Worm (Caenorhabditis elegans) whole organism, L3 larva: Measurements from ENCODE around the gene Y67H2A.2.

Experiments used
- R02D3.7 ChIP-seq: fragments of 150-350 bp; optimal IDR thresholded peaks from 2 replicates; lab custom pipeline; 2014; ENCODE audit warnings: missing biosample characterization, missing genetic modification characterization
- ZK546.5 ChIP-seq: sonication (generic microtip); optimal IDR thresholded peaks from 2 replicates; lab custom pipeline; 2017; ENCODE audit warnings: missing biosample characterization, missing genetic modification characterization
- aly-2 ChIP-seq: fragments of 150-350 bp; optimal IDR thresholded peaks from 2 replicates; lab custom pipeline; 2014; ENCODE audit warnings: missing biosample characterization, missing genetic modification characterization
- ama-1 ChIP-seq: fragments of 150-350 bp; optimal IDR thresholded peaks from 2 replicates; lab custom pipeline; 2018
- ceh-16 ChIP-seq: sonication (generic microtip); optimal IDR thresholded peaks from 2 replicates; lab custom pipeline; 2017; ENCODE audit warnings: missing biosample characterization, missing genetic modification characterization
- ceh-28 ChIP-seq: fragments of 150-350 bp; optimal IDR thresholded peaks from 2 replicates; lab custom pipeline; 2014; ENCODE audit warnings: missing biosample characterization, missing genetic modification reagents, missing genetic modification characterization
- ceh-82 ChIP-seq: fragments of 150-350 bp; optimal IDR thresholded peaks from 2 replicates; lab custom pipeline; 2014; ENCODE audit warnings: missing biosample characterization, missing genetic modification characterization
- ceh-9 ChIP-seq: sonication (generic microtip); optimal IDR thresholded peaks from 2 replicates; lab custom pipeline; 2018; ENCODE audit warnings: missing biosample characterization, missing genetic modification characterization
- daf-12 ChIP-seq: fragments of 150-350 bp; optimal IDR thresholded peaks from 2 replicates; lab custom pipeline; 2014; ENCODE audit warnings: missing biosample characterization, missing genetic modification reagents, missing genetic modification characterization
- egl-27 ChIP-seq: sonication (generic microtip); optimal IDR thresholded peaks from 4 replicates; lab custom pipeline; 2017; ENCODE audit warnings: missing biosample characterization, missing genetic modification reagents, missing genetic modification characterization
- egl-5 ChIP-seq: fragments of 150-350 bp; optimal IDR thresholded peaks from 2 replicates; lab custom pipeline; 2017; ENCODE audit warnings: missing biosample characterization, missing genetic modification reagents, missing genetic modification characterization, inconsistent platforms
- elt-1 ChIP-seq: fragments of 150-350 bp; optimal IDR thresholded peaks from 2 replicates; lab custom pipeline; 2014; ENCODE audit warnings: missing biosample characterization, missing genetic modification characterization
- elt-2 ChIP-seq: sonication (generic microtip); optimal IDR thresholded peaks from 2 replicates; lab custom pipeline; 2016; ENCODE audit warnings: missing genetic modification reagents, mild to moderate bottlenecking, missing genetic modification characterization, missing compliant biosample characterization
- elt-3 ChIP-seq, 3 experiments: fragments of 150-350 bp in 1 of 3; sonication (generic microtip) in 2 of 3; optimal IDR thresholded peaks; 2 replicates in 2 of 3; 4 replicates in 1 of 3; lab custom pipeline; 2014 to 2017; ENCODE audit warnings: missing biosample characterization in 3 of 3, missing genetic modification characterization in 3 of 3
- fkh-10 ChIP-seq: sonication (generic microtip); optimal IDR thresholded peaks from 2 replicates; lab custom pipeline; 2017; ENCODE audit warnings: missing biosample characterization, missing genetic modification reagents, missing genetic modification characterization
- fos-1 ChIP-seq: fragments of 150-350 bp; optimal IDR thresholded peaks from 2 replicates; lab custom pipeline; 2014; ENCODE audit warnings: missing biosample characterization, missing genetic modification characterization
- hmg-11 ChIP-seq: sonication (generic microtip); optimal IDR thresholded peaks from 2 replicates; lab custom pipeline; 2016; ENCODE audit warnings: missing genetic modification characterization, missing compliant biosample characterization
- jun-1 ChIP-seq: fragments of 150-350 bp; optimal IDR thresholded peaks from 2 replicates; lab custom pipeline; 2014; ENCODE audit warnings: missing biosample characterization, missing genetic modification reagents, missing genetic modification characterization
- lin-15B ChIP-seq: fragments of 150-350 bp; optimal IDR thresholded peaks from 2 replicates; lab custom pipeline; 2014; ENCODE audit warnings: missing biosample characterization, missing genetic modification characterization
- lin-39 ChIP-seq: fragments of 150-350 bp; optimal IDR thresholded peaks from 2 replicates; lab custom pipeline; 2018; ENCODE audit warnings: missing biosample characterization, missing genetic modification reagents, missing genetic modification characterization
- mdl-1 ChIP-seq: fragments of 150-350 bp; optimal IDR thresholded peaks from 2 replicates; lab custom pipeline; 2014; ENCODE audit warnings: missing biosample characterization, missing genetic modification characterization
- mml-1 ChIP-seq: fragments of 150-350 bp; sonication (generic microtip); optimal IDR thresholded peaks from 3 replicates; lab custom pipeline; 2014; ENCODE audit warnings: missing biosample characterization, missing genetic modification characterization
- nfya-1 ChIP-seq: sonication (generic microtip); optimal IDR thresholded peaks from 2 replicates; lab custom pipeline; 2017; ENCODE audit warnings: missing genetic modification characterization, mild to moderate bottlenecking, missing compliant biosample characterization, antibody characterized with exemption, moderate library complexity; ENCODE audit not compliant: insufficient read depth
- nhr-12 ChIP-seq: fragments of 150-350 bp; optimal IDR thresholded peaks from 2 replicates; lab custom pipeline; 2014; ENCODE audit warnings: missing biosample characterization, missing genetic modification characterization
- nhr-23 ChIP-seq: fragments of 150-350 bp; optimal IDR thresholded peaks from 2 replicates; lab custom pipeline; 2014; ENCODE audit warnings: missing biosample characterization, missing genetic modification reagents, missing genetic modification characterization
- nhr-237 ChIP-seq: fragments of 150-350 bp; optimal IDR thresholded peaks from 2 replicates; lab custom pipeline; 2014; ENCODE audit warnings: missing biosample characterization, missing genetic modification characterization
- nhr-67 ChIP-seq: fragments of 150-350 bp; optimal IDR thresholded peaks from 2 replicates; lab custom pipeline; 2014; ENCODE audit warnings: missing biosample characterization, missing genetic modification characterization
- nhr-76 ChIP-seq: fragments of 150-350 bp; sonication (generic microtip); optimal IDR thresholded peaks from 5 replicates; lab custom pipeline; 2014; ENCODE audit warnings: missing biosample characterization, missing genetic modification characterization
- nhr-77 ChIP-seq: fragments of 150-350 bp; optimal IDR thresholded peaks from 2 replicates; lab custom pipeline; 2014; ENCODE audit warnings: missing biosample characterization, missing genetic modification characterization
- pha-4 ChIP-seq: fragments of 150-350 bp; optimal IDR thresholded peaks from 2 replicates; lab custom pipeline; 2014; ENCODE audit warnings: missing biosample characterization, missing genetic modification reagents, missing genetic modification characterization
- pqm-1 ChIP-seq: fragments of 150-350 bp; optimal IDR thresholded peaks from 2 replicates; lab custom pipeline; 2017; ENCODE audit warnings: missing biosample characterization, missing genetic modification characterization, inconsistent platforms
- sea-2 ChIP-seq: fragments of 150-350 bp; sonication (generic microtip); optimal IDR thresholded peaks from 4 replicates; lab custom pipeline; 2014; ENCODE audit warnings: missing biosample characterization, missing genetic modification reagents, missing genetic modification characterization
- tbx-2 ChIP-seq: sonication (generic microtip); optimal IDR thresholded peaks from 2 replicates; lab custom pipeline; 2016; ENCODE audit warnings: mild to moderate bottlenecking, missing genetic modification characterization, missing compliant biosample characterization
- unc-39 ChIP-seq: sonication (generic microtip); optimal IDR thresholded peaks from 4 replicates; lab custom pipeline; 2017; ENCODE audit warnings: missing biosample characterization, missing genetic modification characterization
- zag-1 ChIP-seq: fragments of 150-350 bp; optimal IDR thresholded peaks from 2 replicates; lab custom pipeline; 2014; ENCODE audit warnings: missing biosample characterization, missing genetic modification characterization
- ztf-11 ChIP-seq: fragments of 150-350 bp; optimal IDR thresholded peaks from 2 replicates; lab custom pipeline; 2014; ENCODE audit warnings: missing biosample characterization, missing genetic modification characterization

Y67H2A.2 gene

DNA sequence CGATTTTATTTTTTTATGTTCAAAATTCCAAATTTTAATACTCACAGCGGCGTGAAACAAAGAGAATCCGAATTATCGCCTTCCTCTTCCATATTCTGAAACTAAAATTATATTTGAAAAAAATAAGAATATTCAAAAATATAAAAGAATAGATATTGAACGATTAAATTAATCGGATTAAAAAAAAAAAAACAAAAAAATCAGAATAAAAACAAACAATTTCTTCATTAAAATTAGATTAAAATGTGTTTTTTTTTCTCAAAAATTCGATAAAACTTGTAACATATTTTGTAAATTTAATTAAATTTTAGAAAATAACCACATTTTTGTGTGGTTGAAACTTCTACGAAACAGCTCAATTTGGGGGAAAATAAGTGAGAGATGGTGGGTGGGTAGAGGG is 14.8 kb downstream of the Y67H2A.2 start, which contains the start of gene cpsf-3:
cpsf-3 (minus strand) TSS at position 101 of the 400 bp plus-strand sequence.
- TF ChIP-seq mdl-1 (no peak), egl-5 (tag; lab: Kevin White, UChicago) (no peak), mml-1 (tag; lab: Kevin White, UChicago) (no peak), pha-4 (tag; lab: Kevin White, UChicago) (no peak), nhr-77 (tag; lab: Kevin White, UChicago) (no peak), ztf-11 (no peak), nhr-12 (tag; lab: Kevin White, UChicago) (no peak), nhr-23 (tag; lab: Kevin White, UChicago) (no peak), nhr-76 (tag; lab: Kevin White, UChicago) (no peak), ZK546.5 (tag; lab: Kevin White, UChicago) (no peak)

DNA sequence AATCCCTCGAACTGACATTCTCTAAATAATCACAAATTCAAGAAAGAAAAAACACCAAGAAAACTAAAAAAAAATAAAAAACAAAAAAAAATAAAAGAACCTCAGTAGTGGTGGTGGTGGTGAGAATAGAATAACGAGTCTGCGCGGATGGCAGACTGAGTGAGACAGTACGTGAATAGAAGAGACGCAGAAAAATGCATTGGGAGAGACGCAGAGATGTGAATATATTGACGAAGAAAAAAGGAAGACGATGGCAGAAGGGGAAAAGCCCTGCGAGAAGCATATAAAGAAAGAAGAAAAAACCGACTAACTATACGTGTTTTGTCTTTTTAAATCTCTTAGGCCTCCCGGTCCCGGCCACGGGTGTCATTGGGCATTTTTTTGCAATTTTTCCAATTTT is 25.1 kb downstream of the Y67H2A.2 start, which contains the start of gene unc-26:
unc-26 (minus strand) TSS at position 23 of the 400 bp plus-strand sequence.
- TF ChIP-seq lin-15B (tag; lab: Kevin White, UChicago) (peak; percentile 17), nfya-1 (tag; lab: Kevin White, UChicago) (peak; percentile 80), egl-5 (tag; lab: Kevin White, UChicago) (peak; percentile 71), lin-39 (tag; lab: Kevin White, UChicago) (peak; percentile 22), nhr-237 (tag; lab: Kevin White, UChicago) (no peak), hmg-11 (tag; lab: Kevin White, UChicago) (peak; percentile 86)

DNA sequence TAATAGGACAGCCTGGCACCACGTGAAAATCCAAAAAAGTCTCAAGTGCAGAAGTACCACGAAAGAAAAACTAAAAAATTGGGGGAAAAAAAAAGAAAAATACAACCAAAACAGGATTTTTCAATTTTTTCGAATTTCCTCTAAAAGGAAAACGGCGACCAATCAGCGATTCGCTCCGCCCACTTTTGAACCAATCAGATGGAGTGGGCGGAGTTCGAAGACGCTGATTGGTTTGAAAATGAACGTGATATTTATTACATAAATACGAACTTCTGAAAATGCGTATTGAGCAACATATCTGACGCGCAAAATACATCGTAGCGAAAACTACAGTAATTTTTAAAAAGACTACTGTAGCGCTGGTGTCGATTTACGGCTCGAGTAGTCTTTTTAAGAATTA is 29.2 kb downstream of the Y67H2A.2 start:
- TF ChIP-seq ztf-11 (no peak), R02D3.7 (tag; lab: Kevin White, UChicago) (no peak), nfya-1 (tag; lab: Kevin White, UChicago) (peak; percentile 57), unc-39 (tag; lab: Kevin White, UChicago) (no peak)

DNA sequence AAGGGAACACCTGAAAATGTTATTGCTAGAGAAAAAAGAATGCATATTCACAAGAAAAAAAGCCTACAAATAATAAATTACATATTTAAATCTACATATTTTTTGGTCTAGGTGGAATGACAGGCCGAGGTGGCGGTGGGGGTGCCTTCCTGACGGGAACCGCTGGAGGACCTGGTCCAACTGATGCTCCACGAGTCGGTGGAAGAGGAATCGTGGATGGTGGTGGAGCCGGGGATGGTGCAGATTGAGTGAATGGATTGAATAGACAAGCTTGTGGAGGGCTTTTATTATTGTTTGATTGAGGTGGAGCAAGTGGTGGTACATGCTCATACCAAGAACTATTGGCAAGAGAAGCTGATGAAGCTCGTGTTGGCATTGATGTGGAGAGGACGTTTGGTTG is 35.8 kb downstream of the Y67H2A.2 start:
- TF ChIP-seq ama-1 (lab: Kevin White, UChicago) (no peak), elt-3 (tag; optimal IDR thresholded peaks at IDR 0.05; lab: Kevin White, UChicago) (no peak), nfya-1 (tag; lab: Kevin White, UChicago) (no peak), fkh-10 (GFP tag; lab: Kevin White, UChicago) (no peak), nhr-23 (tag; lab: Kevin White, UChicago) (no peak), nhr-76 (tag; lab: Kevin White, UChicago) (no peak), pha-4 (tag; lab: Kevin White, UChicago) (no peak), ceh-16 (tag; lab: Kevin White, UChicago) (no peak), ceh-82 (no peak), ZK546.5 (tag; lab: Kevin White, UChicago) (no peak), sea-2 (GFP tag; lab: Kevin White, UChicago) (no peak), fos-1 (tag; lab: Kevin White, UChicago) (no peak), elt-1 (tag; lab: Kevin White, UChicago) (no peak)

DNA sequence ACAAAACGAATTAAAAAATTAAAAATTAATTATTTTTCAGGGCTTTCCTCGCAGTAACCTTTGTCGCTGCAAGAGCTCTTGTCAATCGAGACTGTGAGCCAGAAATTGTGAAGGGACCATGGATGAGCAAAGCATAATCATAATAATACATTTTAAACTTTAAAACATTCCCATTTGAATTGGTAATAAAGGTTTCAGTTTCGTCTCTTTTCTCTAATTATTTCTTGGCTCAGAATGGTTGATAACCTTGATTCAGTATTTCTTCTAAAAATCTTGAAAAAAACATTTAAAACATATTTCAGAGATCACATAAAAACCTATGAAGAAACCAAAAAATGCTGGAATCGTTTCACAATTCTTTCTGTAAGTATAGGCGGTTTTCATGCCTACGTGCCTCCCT is 38.7 kb downstream of the Y67H2A.2 start, which contains the start of gene JC8.16:
JC8.16 (plus strand) TSS at position 301 of the 400 bp plus-strand sequence.
- TF ChIP-seq daf-12 (tag; lab: Kevin White, UChicago): no peak
- no peak for TF ChIP-seq tbx-2 (tag; lab: Kevin White, UChicago)
- TF ChIP-seq nhr-12 (tag; lab: Kevin White, UChicago): no peak
- TF ChIP-seq ztf-11: no peak

DNA sequence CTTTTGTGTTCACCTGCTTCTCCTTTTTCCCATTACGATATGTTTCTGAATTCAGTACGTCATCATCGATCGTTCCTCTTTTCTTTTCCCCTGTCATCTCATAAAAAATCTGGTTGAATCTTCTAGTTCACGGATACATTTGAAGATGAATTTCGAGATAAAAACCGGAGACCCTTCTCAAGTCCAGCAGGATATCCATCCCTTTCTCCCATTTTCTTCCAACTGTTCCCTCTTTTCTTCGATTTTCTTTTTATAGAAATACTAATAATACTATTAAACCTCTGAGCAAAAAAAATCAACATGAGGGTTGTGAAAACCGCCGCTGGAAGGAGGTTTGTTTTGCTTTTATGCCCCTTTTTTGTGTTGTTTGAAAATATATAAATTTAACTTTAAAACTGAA is 41.7 kb downstream of the Y67H2A.2 start, which contains the start of gene bus-12:
bus-12 (plus strand) TSS at position 301 of the 400 bp plus-strand sequence.
- TF ChIP-seq R02D3.7 (tag; lab: Kevin White, UChicago) (no peak), elt-1 (tag; lab: Kevin White, UChicago) (no peak), nhr-76 (tag; lab: Kevin White, UChicago) (no peak), sea-2 (GFP tag; lab: Kevin White, UChicago) (no peak)

DNA sequence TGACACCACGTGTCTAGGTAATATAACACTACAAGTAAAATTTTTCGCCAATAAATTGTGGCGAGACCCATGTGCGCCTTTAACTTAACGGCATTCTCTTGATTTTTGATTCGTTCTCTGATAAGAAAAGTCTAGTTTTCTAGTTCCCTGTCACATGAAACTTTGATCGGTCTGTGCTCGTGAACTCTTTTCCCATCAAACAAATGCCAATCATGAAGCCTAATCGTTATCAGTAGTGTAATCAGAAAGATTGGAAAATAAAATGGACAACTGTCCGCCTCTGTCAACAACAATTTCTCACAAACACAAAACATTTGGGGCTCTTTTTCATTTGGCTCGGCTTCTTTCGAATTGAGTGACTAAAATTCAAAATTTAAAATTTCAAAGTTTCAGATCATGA is 43.8 kb downstream of the Y67H2A.2 start, which contains the start of gene ttr-45:
ttr-45 (plus strand) TSS at position 385 of the 400 bp plus-strand sequence.
- TF ChIP-seq lin-39 (tag; lab: Kevin White, UChicago) (peak; percentile 5), ceh-9 (no peak), egl-27 (tag; lab: Kevin White, UChicago) (no peak), pha-4 (tag; lab: Kevin White, UChicago) (peak; percentile 52), ceh-28 (tag; lab: Kevin White, UChicago) (no peak), elt-1 (tag; lab: Kevin White, UChicago) (no peak), egl-5 (tag; lab: Kevin White, UChicago) (peak; percentile 73), pqm-1 (tag; lab: Kevin White, UChicago) (peak; percentile 92), ama-1 (lab: Kevin White, UChicago) (no peak), nhr-67 (tag; lab: Kevin White, UChicago) (no peak), elt-2 (peak; percentile 98), jun-1 (tag; lab: Kevin White, UChicago) (peak; percentile 61), zag-1 (tag; lab: Kevin White, UChicago) (no peak), nfya-1 (tag; lab: Kevin White, UChicago) (peak; percentile 24), aly-2 (no peak), lin-15B (tag; lab: Kevin White, UChicago) (no peak)
